Worm (Caenorhabditis elegans): Measurements from ENCODE around the gene clec-52.

clec-52 gene

DNA sequence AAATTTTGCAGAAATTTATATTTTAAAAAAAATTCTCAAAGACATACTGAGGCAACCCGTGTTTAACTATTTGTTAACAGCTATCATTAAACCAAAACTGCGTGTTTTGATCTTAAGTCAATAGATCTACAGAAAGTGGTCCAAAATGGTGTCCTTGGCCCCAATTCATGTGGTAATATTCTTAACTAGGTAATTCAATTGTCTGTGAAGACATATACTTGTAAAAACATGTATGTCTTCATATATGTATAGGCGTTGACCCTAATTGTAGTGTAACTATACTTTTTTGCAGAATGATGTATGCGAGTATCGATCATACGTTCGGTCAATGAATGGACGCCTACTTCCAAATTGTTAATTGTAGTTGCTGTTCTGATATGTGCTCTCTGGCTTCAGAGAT is 1.1 kb upstream of the clec-52 start, which contains the start of gene C07G1.15:
Gene C07G1.15 (plus strand): TSS at position 301 of the 400 bp plus-strand sequence.
- TF ChIP-seq ceh-83 (GFP tag; optimal IDR thresholded peaks at IDR 0.05) (no peak), lin-13 (tag; optimal IDR thresholded peaks at IDR 0.05) (no peak), drap-1 (GFP tag; optimal IDR thresholded peaks at IDR 0.05) (no peak), zip-8 (tag; optimal IDR thresholded peaks at IDR 0.05) (no peak), cnd-1 (tag; optimal IDR thresholded peaks at IDR 0.05) (no peak), nhr-28 (tag; optimal IDR thresholded peaks at IDR 0.05) (no peak), nhr-12 (tag; optimal IDR thresholded peaks at IDR 0.05) (no peak), mls-2 (tag; optimal IDR thresholded peaks at IDR 0.05) (no peak), lsy-2 (tag; optimal IDR thresholded peaks at IDR 0.05) (no peak), nhr-76 (tag; optimal IDR thresholded peaks at IDR 0.05) (no peak), ces-1 (GFP tag; optimal IDR thresholded peaks at IDR 0.05) (no peak), sem-2 (GFP tag; optimal IDR thresholded peaks at IDR 0.05) (no peak), unc-39 (tag; optimal IDR thresholded peaks at IDR 0.05) (no peak), unc-120 (tag; optimal IDR thresholded peaks at IDR 0.05; ENCODE audit: poor library complexity, severe bottlenecking) (no peak), ham-2 (GFP tag; optimal IDR thresholded peaks at IDR 0.05) (no peak), lin-32 (GFP tag; optimal IDR thresholded peaks at IDR 0.05) (no peak), nhr-237 (tag; optimal IDR thresholded peaks at IDR 0.05) (no peak), snpc-4 (tag; optimal IDR thresholded peaks at IDR 0.05) (no peak), mab-5 (tag; optimal IDR thresholded peaks at IDR 0.05) (no peak), ceh-39 (tag; optimal IDR thresholded peaks at IDR 0.05) (no peak)

DNA sequence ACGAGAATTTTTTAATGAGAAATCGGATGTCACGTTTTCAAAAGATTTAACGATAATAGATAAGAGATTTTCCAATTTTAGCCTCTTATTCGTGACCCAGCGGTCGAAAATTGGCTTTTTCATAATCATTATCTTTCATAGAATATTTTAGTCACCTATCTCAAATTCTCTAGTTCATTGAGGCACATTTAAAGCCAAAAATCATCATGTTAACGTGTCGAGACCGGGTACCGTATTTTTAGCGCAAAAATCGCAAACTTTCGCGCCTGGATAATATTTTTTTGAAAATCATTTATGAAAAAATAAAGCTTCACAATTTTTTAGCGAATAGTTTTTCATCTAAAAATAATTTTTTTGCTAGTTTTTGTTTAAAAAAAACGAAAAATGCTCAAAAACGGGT is 2.6 kb downstream of the clec-52 start, which contains the start of gene B0218.7:
Gene B0218.7 (minus strand): TSS at position 101 of the 400 bp plus-strand sequence.
- no peak for TF ChIP-seq sptf-1 (tag; optimal IDR thresholded peaks at IDR 0.05)
- no peak for TF ChIP-seq pha-4 (tag; optimal IDR thresholded peaks at IDR 0.05)
- no peak for TF ChIP-seq drap-1 (GFP tag; optimal IDR thresholded peaks at IDR 0.05)
- no peak for TF ChIP-seq ham-2 (GFP tag; optimal IDR thresholded peaks at IDR 0.05)
- no peak for TF ChIP-seq lin-32 (GFP tag; optimal IDR thresholded peaks at IDR 0.05)
- TF ChIP-seq ceh-39 (tag; optimal IDR thresholded peaks at IDR 0.05), result no peak
- no peak for TF ChIP-seq elt-3 (tag; optimal IDR thresholded peaks at IDR 0.05)
- no peak for TF ChIP-seq mab-5 (tag; optimal IDR thresholded peaks at IDR 0.05)
- no peak for TF ChIP-seq ceh-83 (GFP tag; optimal IDR thresholded peaks at IDR 0.05)
- no peak for TF ChIP-seq nhr-2 (tag; optimal IDR thresholded peaks at IDR 0.05)
- no peak for TF ChIP-seq mls-2 (tag; optimal IDR thresholded peaks at IDR 0.05)
- no peak for TF ChIP-seq nhr-237 (tag; optimal IDR thresholded peaks at IDR 0.05)
- TF ChIP-seq ces-1 (GFP tag; optimal IDR thresholded peaks at IDR 0.05), result no peak
- no peak for TF ChIP-seq elt-1 (tag; optimal IDR thresholded peaks at IDR 0.05; ENCODE audit: borderline replicate concordance, insufficient read depth)
- no peak for TF ChIP-seq unc-62 (GFP tag; optimal IDR thresholded peaks at IDR 0.05)
- TF ChIP-seq mep-1 (tag; optimal IDR thresholded peaks at IDR 0.05), result no peak
- TF ChIP-seq snpc-4 (tag; optimal IDR thresholded peaks at IDR 0.05), result no peak

DNA sequence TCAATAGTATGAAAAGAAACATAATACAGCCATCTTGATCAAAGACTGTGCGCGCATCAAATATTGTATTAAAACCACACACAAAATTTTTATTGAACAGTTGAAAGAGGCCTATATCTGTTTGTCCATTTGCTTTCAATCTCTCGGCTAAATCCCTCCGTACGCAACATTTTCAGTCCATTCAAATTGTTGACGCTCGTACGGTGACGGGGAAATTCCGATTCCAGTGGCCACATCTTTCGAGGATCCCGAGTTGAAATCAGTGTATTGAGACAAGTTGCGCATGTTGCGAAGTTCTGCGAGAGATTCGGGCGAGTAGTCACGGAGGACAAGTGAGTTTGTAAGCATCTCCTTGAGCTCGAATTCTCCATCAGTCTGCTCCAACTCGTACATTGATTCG is 4.0 kb downstream of the clec-52 start:
- no peak for TF ChIP-seq lin-13 (tag; optimal IDR thresholded peaks at IDR 0.05)
- no peak for TF ChIP-seq cnd-1 (tag; optimal IDR thresholded peaks at IDR 0.05)
- no peak for TF ChIP-seq nhr-76 (tag; optimal IDR thresholded peaks at IDR 0.05)
- no peak for TF ChIP-seq unc-62 (GFP tag; optimal IDR thresholded peaks at IDR 0.05)
- TF ChIP-seq nhr-12 (tag; optimal IDR thresholded peaks at IDR 0.05), result no peak
- TF ChIP-seq ces-1 (GFP tag; optimal IDR thresholded peaks at IDR 0.05), result no peak
- no peak for TF ChIP-seq ham-2 (GFP tag; optimal IDR thresholded peaks at IDR 0.05)
- TF ChIP-seq elt-1 (tag; optimal IDR thresholded peaks at IDR 0.05; ENCODE audit: borderline replicate concordance, insufficient read depth), result no peak
- no peak for TF ChIP-seq mep-1 (tag; optimal IDR thresholded peaks at IDR 0.05)
- no peak for TF ChIP-seq ceh-39 (tag; optimal IDR thresholded peaks at IDR 0.05)
- no peak for TF ChIP-seq tbx-8 (GFP tag; optimal IDR thresholded peaks at IDR 0.05)
- no peak for TF ChIP-seq unc-120 (tag; optimal IDR thresholded peaks at IDR 0.05; ENCODE audit: poor library complexity, severe bottlenecking)
- no peak for TF ChIP-seq bed-3 (GFP tag; optimal IDR thresholded peaks at IDR 0.05)
- no peak for TF ChIP-seq sptf-1 (tag; optimal IDR thresholded peaks at IDR 0.05)
- TF ChIP-seq flh-1 (GFP tag; optimal IDR thresholded peaks at IDR 0.05), result no peak
- no peak for TF ChIP-seq nhr-28 (tag; optimal IDR thresholded peaks at IDR 0.05)
- no peak for TF ChIP-seq sem-2 (GFP tag; optimal IDR thresholded peaks at IDR 0.05)
- TF ChIP-seq zip-8 (tag; optimal IDR thresholded peaks at IDR 0.05), result no peak
- TF ChIP-seq lsy-2 (tag; optimal IDR thresholded peaks at IDR 0.05), result no peak

DNA sequence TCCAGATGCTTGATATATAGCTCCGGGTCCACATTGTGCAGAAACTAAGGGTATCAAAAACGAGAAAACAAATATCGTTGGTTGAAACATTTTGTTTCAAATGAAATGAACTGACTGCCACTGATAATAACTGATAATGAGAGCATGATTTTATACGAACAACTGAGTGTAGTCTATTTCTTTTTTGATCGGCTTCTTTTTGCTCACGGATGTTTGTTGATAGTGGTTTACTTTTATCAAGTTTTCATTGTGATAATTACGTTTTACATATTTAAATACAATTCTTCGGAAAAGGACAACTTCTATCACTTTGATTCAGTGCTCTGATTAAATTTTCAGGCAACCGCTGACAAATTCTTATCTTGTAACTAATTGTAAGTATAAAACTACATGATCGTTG is 4.9 kb downstream of the clec-52 start, which contains the start of gene clec-51:
Gene clec-51 (minus strand): TSS at position 114 of the 400 bp plus-strand sequence.
- TF ChIP-seq bed-3 (GFP tag; optimal IDR thresholded peaks at IDR 0.05) (no peak), ceh-83 (GFP tag; optimal IDR thresholded peaks at IDR 0.05) (no peak), ces-1 (GFP tag; optimal IDR thresholded peaks at IDR 0.05) (no peak), hlh-1 (tag; optimal IDR thresholded peaks at IDR 0.05) (no peak), elt-1 (tag; optimal IDR thresholded peaks at IDR 0.05; ENCODE audit: borderline replicate concordance, insufficient read depth) (no peak), nhr-28 (tag; optimal IDR thresholded peaks at IDR 0.05) (no peak), nhr-12 (tag; optimal IDR thresholded peaks at IDR 0.05) (no peak), ztf-11 (tag; optimal IDR thresholded peaks at IDR 0.05) (no peak), cnd-1 (tag; optimal IDR thresholded peaks at IDR 0.05) (no peak), unc-62 (GFP tag; optimal IDR thresholded peaks at IDR 0.05) (no peak), blmp-1 (tag; optimal IDR thresholded peaks at IDR 0.05) (no peak), lin-32 (GFP tag; optimal IDR thresholded peaks at IDR 0.05) (no peak), pha-4 (tag; optimal IDR thresholded peaks at IDR 0.05) (no peak), mab-5 (tag; optimal IDR thresholded peaks at IDR 0.05) (no peak), sem-2 (GFP tag; optimal IDR thresholded peaks at IDR 0.05) (no peak), nhr-76 (tag; optimal IDR thresholded peaks at IDR 0.05) (no peak), M03D4.4 (tag; optimal IDR thresholded peaks at IDR 0.05) (no peak), mls-2 (tag; optimal IDR thresholded peaks at IDR 0.05) (no peak)

Measured in whole organism, mixed stage, embryonic.